Fruit fly (Drosophila melanogaster) whole organism, embryonic: ENCODE results near the gene CG10211.
A peak's percentile ranks its signal among the peaks of the same experiment; 100 is the strongest.

Experiments used
- Atf3 ChIP-seq: fragments of 200-800 bp; sonication (Bioruptor generic); optimal IDR thresholded peaks from 3 replicates; lab custom pipeline; 2016; ENCODE audit warnings: missing biosample characterization, missing genetic modification characterization
- CG12236 ChIP-seq: fragments of 200-800 bp; sonication (Bioruptor generic); optimal IDR thresholded peaks from 2 replicates; lab custom pipeline; 2016; ENCODE audit warnings: missing biosample characterization, missing genetic modification characterization
- CG13424 ChIP-seq: fragments of 200-800 bp; sonication (Bioruptor generic); optimal IDR thresholded peaks from 2 replicates; lab custom pipeline; 2019; ENCODE audit warnings: missing biosample characterization, mild to moderate bottlenecking, missing genetic modification characterization, moderate library complexity
- CG14667 ChIP-seq: fragments of 200-800 bp; sonication (Bioruptor generic); IDR thresholded peaks from 2 replicates; pipeline ENCODE4 v1.3.6; 2022; ENCODE audit warnings: missing biosample characterization, missing genetic modification characterization
- CG14965 ChIP-seq: fragments of 200-800 bp; sonication (Bioruptor generic); optimal IDR thresholded peaks from 2 replicates; lab custom pipeline; 2016; ENCODE audit warnings: missing biosample characterization, missing genetic modification characterization, borderline replicate concordance
- CG15011 ChIP-seq: fragments of 200-800 bp; sonication (Bioruptor generic); optimal IDR thresholded peaks from 3 replicates; lab custom pipeline; 2018; ENCODE audit warnings: missing biosample characterization, mild to moderate bottlenecking, missing genetic modification characterization
- CG15696 ChIP-seq: fragments of 200-800 bp; sonication (Bioruptor generic); optimal IDR thresholded peaks from 2 replicates; lab custom pipeline; 2019; ENCODE audit warnings: missing biosample characterization, mild to moderate bottlenecking, missing genetic modification characterization, moderate library complexity
- CG1603 ChIP-seq: fragments of 200-800 bp; sonication (Bioruptor generic); optimal IDR thresholded peaks from 2 replicates; lab custom pipeline; 2019; ENCODE audit warnings: missing biosample characterization, mild to moderate bottlenecking, missing genetic modification characterization, moderate library complexity
- CG16863 ChIP-seq: fragments of 200-800 bp; sonication (Bioruptor generic); optimal IDR thresholded peaks from 3 replicates; lab custom pipeline; 2016; ENCODE audit warnings: missing biosample characterization, missing genetic modification characterization
- CG17385 ChIP-seq: fragments of 200-800 bp; sonication (Bioruptor generic); optimal IDR thresholded peaks from 3 replicates; lab custom pipeline; 2018; ENCODE audit warnings: missing biosample characterization, mild to moderate bottlenecking, missing genetic modification characterization
- CG18262 ChIP-seq: fragments of 200-800 bp; optimal IDR thresholded peaks from 3 replicates; lab custom pipeline; 2019; ENCODE audit warnings: missing biosample characterization, mild to moderate bottlenecking, missing genetic modification characterization, moderate library complexity
- CG1832 ChIP-seq: fragments of 200-800 bp; sonication (Bioruptor generic); optimal IDR thresholded peaks from 2 replicates; lab custom pipeline; 2017; ENCODE audit warnings: missing biosample characterization, mild to moderate bottlenecking, missing genetic modification characterization, inconsistent platforms
- CG18764 ChIP-seq: fragments of 200-800 bp; sonication (Bioruptor generic); optimal IDR thresholded peaks from 3 replicates; lab custom pipeline; 2016; ENCODE audit warnings: missing biosample characterization, missing genetic modification characterization
- CG2129 ChIP-seq: fragments of 200-800 bp; sonication (Bioruptor generic); IDR thresholded peaks from 2 replicates; pipeline ENCODE4 v1.3.6; 2022; ENCODE audit warnings: missing biosample characterization, missing genetic modification characterization; ENCODE audit not compliant: partially characterized antibody
- CG31365 ChIP-seq: fragments of 200-800 bp; sonication (Bioruptor generic); optimal IDR thresholded peaks from 2 replicates; lab custom pipeline; 2018; ENCODE audit warnings: missing biosample characterization, mild to moderate bottlenecking, missing genetic modification characterization
- CG32532 ChIP-seq: fragments of 200-800 bp; sonication (Bioruptor generic); IDR thresholded peaks from 2 replicates; pipeline ENCODE4 v1.3.6; 2022; ENCODE audit warnings: missing biosample characterization, missing genetic modification characterization
- CG3281 ChIP-seq: fragments of 200-800 bp; sonication (Bioruptor generic); optimal IDR thresholded peaks from 3 replicates; lab custom pipeline; 2017; ENCODE audit warnings: missing biosample characterization, mild to moderate bottlenecking, missing genetic modification characterization
- CG43689 ChIP-seq: fragments of 200-800 bp; sonication (Bioruptor generic); IDR thresholded peaks from 2 replicates; pipeline ENCODE4 v1.3.6; 2022; ENCODE audit warnings: missing biosample characterization, missing genetic modification characterization
- CG5245 ChIP-seq: fragments of 200-800 bp; sonication (Bioruptor generic); optimal IDR thresholded peaks from 3 replicates; lab custom pipeline; 2016; ENCODE audit warnings: missing biosample characterization, missing genetic modification characterization
- CG6654 ChIP-seq: fragments of 200-800 bp; sonication (Bioruptor generic); optimal IDR thresholded peaks from 2 replicates; lab custom pipeline; 2017; ENCODE audit warnings: missing biosample characterization, mild to moderate bottlenecking, missing genetic modification characterization
- CG6689 ChIP-seq: fragments of 200-800 bp; sonication (Bioruptor generic); IDR thresholded peaks from 2 replicates; pipeline ENCODE4 v1.3.6; 2022; ENCODE audit warnings: missing biosample characterization, missing genetic modification characterization
- CG7271 ChIP-seq: fragments of 200-800 bp; sonication (Bioruptor generic); optimal IDR thresholded peaks from 2 replicates; lab custom pipeline; 2018; ENCODE audit warnings: missing biosample characterization, mild to moderate bottlenecking, missing genetic modification characterization, moderate library complexity
- CG8924 ChIP-seq: fragments of 200-800 bp; optimal IDR thresholded peaks from 3 replicates; lab custom pipeline; 2019; ENCODE audit warnings: missing biosample characterization, mild to moderate bottlenecking, missing genetic modification characterization, moderate library complexity
- Gsc ChIP-seq: fragments of 200-800 bp; sonication (Bioruptor generic); IDR thresholded peaks from 2 replicates; pipeline ENCODE4 v1.3.6; 2022; ENCODE audit warnings: missing biosample characterization, missing genetic modification characterization
- HHEX ChIP-seq: fragments of 200-800 bp; sonication (Bioruptor generic); optimal IDR thresholded peaks from 3 replicates; lab custom pipeline; 2017; ENCODE audit warnings: missing biosample characterization, mild to moderate bottlenecking, missing genetic modification characterization, missing genetic modification reagents
- HLH3B ChIP-seq: fragments of 200-800 bp; sonication (Bioruptor generic); IDR thresholded peaks from 2 replicates; pipeline ENCODE4 v1.3.6; 2022; ENCODE audit warnings: missing biosample characterization, missing genetic modification characterization
- HmgZ ChIP-seq: fragments of 200-800 bp; sonication (Bioruptor generic); optimal IDR thresholded peaks from 2 replicates; lab custom pipeline; 2018; ENCODE audit warnings: missing biosample characterization, mild to moderate bottlenecking, missing genetic modification characterization
- Hr39 ChIP-seq: fragments of >200 bp; optimal IDR thresholded peaks from 2 replicates; lab custom pipeline; 2017
- Jarid2 ChIP-seq: fragments of 200-800 bp; sonication (Bioruptor generic); optimal IDR thresholded peaks from 3 replicates; lab custom pipeline; 2017; ENCODE audit warnings: mild to moderate bottlenecking, missing biosample characterization, missing genetic modification reagents, missing genetic modification characterization
- Med ChIP-seq: fragments of 200-800 bp; sonication (Bioruptor generic); peaks from one replicate; lab custom pipeline; 2016; ENCODE audit warnings: missing biosample characterization, missing genetic modification characterization, mild to moderate bottlenecking, inconsistent platforms, moderate library complexity
- Myb ChIP-seq: fragments of 200-800 bp; sonication (Bioruptor generic); optimal IDR thresholded peaks from 2 replicates; lab custom pipeline; 2016; ENCODE audit warnings: missing biosample characterization, missing genetic modification characterization
- NfI ChIP-seq: fragments of 200-800 bp; sonication (Bioruptor generic); optimal IDR thresholded peaks from 3 replicates; lab custom pipeline; 2018; ENCODE audit warnings: missing biosample characterization, mild to moderate bottlenecking, missing genetic modification characterization, moderate library complexity
- Pdp1 ChIP-seq, 2 experiments: fragments of 200-800 bp; sonication (Bioruptor generic); optimal IDR thresholded peaks; 3 replicates each; lab custom pipeline; 2016; ENCODE audit warnings: missing biosample characterization in 2 of 2, missing genetic modification characterization in 2 of 2, mild to moderate bottlenecking in 1 of 2, moderate library complexity in 1 of 2
- Spps ChIP-seq: fragments of 200-800 bp; sonication (Bioruptor generic); optimal IDR thresholded peaks from 2 replicates; lab custom pipeline; 2018; ENCODE audit warnings: missing biosample characterization, mild to moderate bottlenecking, missing genetic modification characterization
- Sry-δ ChIP-seq: fragments of 200-800 bp; sonication (Bioruptor generic); optimal IDR thresholded peaks from 2 replicates; lab custom pipeline; 2016; ENCODE audit warnings: missing biosample characterization, missing genetic modification characterization
- Trl ChIP-seq, 3 experiments: fragments of >200 bp in 2 of 3; fragments of 200-800 bp in 1 of 3; sonication (Bioruptor generic) in 1 of 3; optimal IDR thresholded peaks; 2 replicates in 1 of 3; 3 replicates in 2 of 3; lab custom pipeline; 2016 to 2017; ENCODE audit warnings: missing biosample characterization in 1 of 3, missing genetic modification characterization in 1 of 3
- Vsx1 ChIP-seq: fragments of 200-800 bp; sonication (Bioruptor generic); optimal IDR thresholded peaks from 2 replicates; lab custom pipeline; 2017; ENCODE audit warnings: missing biosample characterization, mild to moderate bottlenecking, missing genetic modification characterization, missing genetic modification reagents
- Xbp1 ChIP-seq: fragments of 200-800 bp; sonication (Bioruptor generic); optimal IDR thresholded peaks from 3 replicates; lab custom pipeline; 2016; ENCODE audit warnings: missing biosample characterization, mild to moderate bottlenecking, missing genetic modification characterization
- ap ChIP-seq: fragments of 200-800 bp; sonication (Bioruptor generic); IDR thresholded peaks from 2 replicates; pipeline ENCODE4 v1.3.6; 2022; ENCODE audit warnings: missing biosample characterization, missing genetic modification characterization
- ato ChIP-seq: fragments of 200-800 bp; sonication (Bioruptor generic); IDR thresholded peaks from 2 replicates; pipeline ENCODE4 v1.3.6; 2022; ENCODE audit warnings: missing biosample characterization, missing genetic modification characterization; ENCODE audit not compliant: partially characterized antibody
- bcd ChIP-seq: fragments of 200-800 bp; sonication (Bioruptor generic); optimal IDR thresholded peaks from 2 replicates; lab custom pipeline; 2017; ENCODE audit warnings: missing biosample characterization, mild to moderate bottlenecking, missing genetic modification characterization
- bsh ChIP-seq, 2 experiments: fragments of 200-800 bp; sonication (Bioruptor generic); optimal IDR thresholded peaks; 2 replicates each; lab custom pipeline; 2017 to 2018; ENCODE audit warnings: mild to moderate bottlenecking in 2 of 2, missing biosample characterization in 2 of 2, missing genetic modification characterization in 2 of 2, moderate library complexity in 1 of 2
- cg ChIP-seq: fragments of 200-800 bp; sonication (Bioruptor generic); optimal IDR thresholded peaks from 3 replicates; lab custom pipeline; 2019; ENCODE audit warnings: missing biosample characterization, mild to moderate bottlenecking, missing genetic modification characterization, moderate library complexity
- dan ChIP-seq: fragments of 200-800 bp; sonication (Bioruptor generic); IDR thresholded peaks from 2 replicates; pipeline ENCODE4 v1.3.6; 2022; ENCODE audit warnings: missing biosample characterization, missing genetic modification characterization
- ems ChIP-seq: fragments of 200-800 bp; sonication (Bioruptor generic); optimal IDR thresholded peaks from 3 replicates; lab custom pipeline; 2016; ENCODE audit warnings: missing biosample characterization, missing genetic modification characterization
- gsb ChIP-seq: fragments of 200-800 bp; sonication (Bioruptor generic); IDR thresholded peaks from 2 replicates; pipeline ENCODE4 v1.3.6; 2022; ENCODE audit warnings: missing biosample characterization, missing genetic modification characterization
- h ChIP-seq: fragments of >200 bp; optimal IDR thresholded peaks from 2 replicates; lab custom pipeline; 2017
- maf-S ChIP-seq: fragments of 200-800 bp; sonication (Bioruptor generic); optimal IDR thresholded peaks from 2 replicates; lab custom pipeline; 2016; ENCODE audit warnings: missing biosample characterization, missing genetic modification characterization
- schlank ChIP-seq: fragments of 200-800 bp; sonication (Bioruptor generic); optimal IDR thresholded peaks from 2 replicates; lab custom pipeline; 2018; ENCODE audit warnings: missing biosample characterization, mild to moderate bottlenecking, missing genetic modification characterization
- stc ChIP-seq: fragments of 200-800 bp; sonication (Bioruptor generic); IDR thresholded peaks from 2 replicates; pipeline ENCODE4 v1.3.6; 2022; ENCODE audit warnings: missing biosample characterization, missing genetic modification characterization
- tll ChIP-seq, 2 experiments: fragments of 200-800 bp in 1 of 2; fragments of >200 bp in 1 of 2; sonication (Bioruptor generic) in 1 of 2; optimal IDR thresholded peaks; 2 replicates each; lab custom pipeline; 2017 to 2019; ENCODE audit warnings: missing biosample characterization in 2 of 2, missing genetic modification characterization in 2 of 2, mild to moderate bottlenecking in 1 of 2, moderate library complexity in 1 of 2
- vvl ChIP-seq: fragments of 200-800 bp; sonication (Bioruptor generic); IDR thresholded peaks from 2 replicates; pipeline ENCODE4 v1.3.6; 2022; ENCODE audit warnings: missing biosample characterization, missing genetic modification characterization

CG10211 gene

DNA sequence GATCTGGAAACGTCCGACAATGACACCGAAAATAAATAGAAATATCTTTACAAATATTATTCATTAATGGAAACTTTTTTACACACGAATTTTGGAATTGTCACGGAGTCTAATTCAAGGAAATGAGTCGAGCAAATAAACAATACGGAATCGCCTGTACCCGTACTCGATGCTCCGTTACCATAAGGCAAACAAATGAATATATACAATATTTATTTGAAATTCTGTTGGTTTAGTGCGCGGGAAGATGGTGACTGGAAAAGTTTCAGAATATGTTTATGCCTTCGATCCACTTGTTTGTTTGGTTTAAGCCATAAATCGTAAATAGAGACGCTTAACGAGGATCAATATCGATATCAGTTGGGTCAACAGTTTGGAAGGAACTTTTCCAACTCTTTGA lies 39.1 kb downstream of the CG10211 start:
- TF ChIP-seq Gsc = no peak
- TF ChIP-seq CG1603 (tag; lab: Kevin White, UChicago) = peak; percentile 1
- no peak for TF ChIP-seq CG14667 (GFP tag; lab: Robert Waterston, UW)
- peak; percentile 9 for TF ChIP-seq Vsx1
- TF ChIP-seq CG12236 (GFP tag; lab: Kevin White, UChicago) = no peak
- TF ChIP-seq Xbp1 (GFP tag; lab: Kevin White, UChicago) = no peak
- no peak for TF ChIP-seq ato (GFP tag; lab: Robert Waterston, UW)
- no peak for TF ChIP-seq Hr39 (lab: Kevin White, UChicago)
- no peak for TF ChIP-seq CG7271
- TF ChIP-seq CG1832 (GFP tag; lab: Kevin White, UChicago) = no peak
- TF ChIP-seq dan (GFP tag; lab: Robert Waterston, UW) = no peak
- TF ChIP-seq CG13424 (tag; lab: Kevin White, UChicago) = no peak
- no peak for TF ChIP-seq CG43689 (GFP tag; lab: Robert Waterston, UW)
- no peak for TF ChIP-seq ems (GFP tag; lab: Kevin White, UChicago)
- TF ChIP-seq h (lab: Kevin White, UChicago) = no peak
- TF ChIP-seq vvl (GFP tag; lab: Robert Waterston, UW) = no peak
- TF ChIP-seq Trl (optimal IDR thresholded peaks at IDR 0.05; lab: Kevin White, UChicago) = no peak
- TF ChIP-seq Trl (GFP tag; optimal IDR thresholded peaks at IDR 0.05; lab: Kevin White, UChicago) = no peak
- no peak for TF ChIP-seq gsb
- TF ChIP-seq ap = no peak
- TF ChIP-seq NfI (GFP tag; lab: Kevin White, UChicago) = no peak
- no peak for TF ChIP-seq Spps
- TF ChIP-seq Jarid2 (GFP tag; lab: Kevin White, UChicago) = no peak
- TF ChIP-seq CG2129 (GFP tag; lab: Robert Waterston, UW) = no peak
- TF ChIP-seq CG3281 (GFP tag; lab: Kevin White, UChicago) = peak; percentile 20
- TF ChIP-seq Myb (GFP tag; lab: Kevin White, UChicago) = no peak
- no peak for TF ChIP-seq HmgZ (tag; lab: Kevin White, UChicago)
- no peak for TF ChIP-seq CG5245 (GFP tag; lab: Kevin White, UChicago)
- TF ChIP-seq bsh (GFP tag; optimal IDR thresholded peaks at IDR 0.05; lab: Kevin White, UChicago) = peak in 1 of 2 experiments; percentile 6
- peak; percentile 13 for TF ChIP-seq CG15696 (tag; lab: Kevin White, UChicago)
- TF ChIP-seq HLH3B (GFP tag; lab: Robert Waterston, UW) = no peak
- TF ChIP-seq Pdp1 (GFP tag; optimal IDR thresholded peaks at IDR 0.05; lab: Kevin White, UChicago) = no peak
- TF ChIP-seq CG31365 (tag; lab: Kevin White, UChicago) = no peak
- no peak for TF ChIP-seq CG14965
- no peak for TF ChIP-seq maf-S (GFP tag; lab: Kevin White, UChicago)
- peak; percentile 11 for TF ChIP-seq CG15011
- peak; percentile 82 for TF ChIP-seq Med
- TF ChIP-seq schlank (tag; lab: Kevin White, UChicago) = no peak
- no peak for TF ChIP-seq CG6689 (GFP tag; lab: Robert Waterston, UW)
- no peak for TF ChIP-seq cg (GFP tag; lab: Kevin White, UChicago)
- TF ChIP-seq CG16863 = no peak
- no peak for TF ChIP-seq CG32532 (GFP tag; lab: Robert Waterston, UW)
- TF ChIP-seq CG8924 (tag; lab: Kevin White, UChicago) = no peak
- TF ChIP-seq CG6654 = no peak
- TF ChIP-seq Sry-δ (GFP tag; lab: Kevin White, UChicago) = no peak
- TF ChIP-seq tll (GFP tag; optimal IDR thresholded peaks at IDR 0.05; lab: Kevin White, UChicago) = no peak
- no peak for TF ChIP-seq Atf3
- TF ChIP-seq bcd (GFP tag; lab: Kevin White, UChicago) = no peak
- TF ChIP-seq CG17385 (GFP tag; lab: Kevin White, UChicago) = no peak
- no peak for TF ChIP-seq stc (GFP tag; lab: Robert Waterston, UW)
- TF ChIP-seq CG18764 = no peak
- no peak for TF ChIP-seq HHEX (GFP tag; lab: Kevin White, UChicago)
- peak; percentile 13 for TF ChIP-seq CG18262 (tag; lab: Kevin White, UChicago)
